Fruit fly (Drosophila melanogaster): ENCODE data around the gene CG32069.

Gene CG32069

dm6 chr3L:11031784-11032183 is 30.6 kb downstream of the CG32069 start:
- no peak for TF ChIP-seq CG6683 (GFP tag; optimal IDR thresholded peaks at IDR 0.05)
- no peak for TF ChIP-seq jigr1 (GFP tag; IDR thresholded peaks at IDR 0.05)
- 0 out of 2 replicates have a peak, but pooled peaks have one; percentile 14 for TF ChIP-seq CG6689 (GFP tag; IDR thresholded peaks at IDR 0.05)
- no peak for TF ChIP-seq Ada2b (GFP tag; IDR thresholded peaks at IDR 0.05)
- no peak for TF ChIP-seq chinmo (GFP tag; IDR thresholded peaks at IDR 0.05; ENCODE audit: partially characterized antibody)
- TF ChIP-seq lilli (GFP tag; optimal IDR thresholded peaks at IDR 0.05) = no peak
- no peak for TF ChIP-seq inv (GFP tag; IDR thresholded peaks at IDR 0.05; ENCODE audit: partially characterized antibody)
- no peak for TF ChIP-seq Spps (tag; optimal IDR thresholded peaks at IDR 0.05)
- TF ChIP-seq zen2 (GFP tag; IDR thresholded peaks at IDR 0.05; ENCODE audit: partially characterized antibody) = no peak
- no peak for TF ChIP-seq Neu2 (GFP tag; optimal IDR thresholded peaks at IDR 0.05; ENCODE audit: borderline replicate concordance)
- TF ChIP-seq CG17829 (tag; optimal IDR thresholded peaks at IDR 0.05) = peak; percentile 33
- TF ChIP-seq gsb-n (tag; optimal IDR thresholded peaks at IDR 0.05) = peak; percentile 42
- no peak for TF ChIP-seq lov (optimal IDR thresholded peaks at IDR 0.05)
- no peak for TF ChIP-seq lov (GFP tag; IDR thresholded peaks at IDR 0.05)
- TF ChIP-seq sisA (GFP tag; IDR thresholded peaks at IDR 0.05) = no peak
- no peak for TF ChIP-seq Nf-YC (tag; optimal IDR thresholded peaks at IDR 0.05)
- peak; percentile 10 for TF ChIP-seq nmo (GFP tag; optimal IDR thresholded peaks at IDR 0.05)
- TF ChIP-seq CG12104 (GFP tag; optimal IDR thresholded peaks at IDR 0.05) = no peak
- TF ChIP-seq CG3995 (GFP tag; optimal IDR thresholded peaks at IDR 0.05) = no peak
- no peak for TF ChIP-seq Med (GFP tag)
- TF ChIP-seq Drgx (GFP tag; IDR thresholded peaks at IDR 0.05) = peak; percentile 61
- no peak for TF ChIP-seq CHES-1-like (GFP tag; optimal IDR thresholded peaks at IDR 0.05)
- no peak for TF ChIP-seq CG1602 (GFP tag; optimal IDR thresholded peaks at IDR 0.05)
- TF ChIP-seq CG12391 (tag; optimal IDR thresholded peaks at IDR 0.05) = peak; percentile 30
- no peak for TF ChIP-seq ham (GFP tag; IDR thresholded peaks at IDR 0.05)
- TF ChIP-seq dmrt11E (tag; optimal IDR thresholded peaks at IDR 0.05) = peak; percentile 59
- TF ChIP-seq BEAF-32 (GFP tag; optimal IDR thresholded peaks at IDR 0.05) = no peak
- peak; percentile 10 for TF ChIP-seq Xbp1 (GFP tag; optimal IDR thresholded peaks at IDR 0.05)
- no peak for TF ChIP-seq CG31388 (GFP tag; optimal IDR thresholded peaks at IDR 0.05)
- TF ChIP-seq zfh1 (GFP tag; IDR thresholded peaks at IDR 0.05) = peak; percentile 45; the same call in 1 of the 3 replicates
- TF ChIP-seq gro (GFP tag; optimal IDR thresholded peaks at IDR 0.05) = no peak
- TF ChIP-seq Ets65A (GFP tag) = no peak
- no peak for TF ChIP-seq ac (GFP tag; optimal IDR thresholded peaks at IDR 0.05)
- peak; percentile 30 for TF ChIP-seq CG10267 (tag; optimal IDR thresholded peaks at IDR 0.05)
- TF ChIP-seq CG9727 (GFP tag; optimal IDR thresholded peaks at IDR 0.05) = peak; percentile 38
- no peak for TF ChIP-seq jumu (GFP tag; optimal IDR thresholded peaks at IDR 0.05)
- peak; percentile 41 for TF ChIP-seq CG15696 (tag; optimal IDR thresholded peaks at IDR 0.05)
- TF ChIP-seq sens (GFP tag) = peak; percentile 43
- TF ChIP-seq CG10209 (GFP tag; optimal IDR thresholded peaks at IDR 0.05) = no peak
- TF ChIP-seq CG4328 (GFP tag; optimal IDR thresholded peaks at IDR 0.05) = no peak
- no peak for TF ChIP-seq da (GFP tag; optimal IDR thresholded peaks at IDR 0.05)
- no peak for TF ChIP-seq CG17186 (GFP tag; optimal IDR thresholded peaks at IDR 0.05)
- TF ChIP-seq exex (tag; optimal IDR thresholded peaks at IDR 0.05) = no peak
- TF ChIP-seq kay (GFP tag; optimal IDR thresholded peaks at IDR 0.05) = no peak
- no peak for TF ChIP-seq CG8281 (tag; optimal IDR thresholded peaks at IDR 0.05)
- TF ChIP-seq zf30C (GFP tag; optimal IDR thresholded peaks at IDR 0.05) = peak; percentile 46
- TF ChIP-seq CG7987 (GFP tag; optimal IDR thresholded peaks at IDR 0.05) = no peak
- TF ChIP-seq ara (GFP tag; IDR thresholded peaks at IDR 0.05) = no peak
- TF ChIP-seq CG11504 (tag; optimal IDR thresholded peaks at IDR 0.05) = peak; percentile 17
- no peak for TF ChIP-seq fd102C (GFP tag; optimal IDR thresholded peaks at IDR 0.05)
- TF ChIP-seq CG5953 (GFP tag; IDR thresholded peaks at IDR 0.05) = no peak
- no peak for TF ChIP-seq CG5180 (GFP tag; optimal IDR thresholded peaks at IDR 0.05)
